Fruit fly (Drosophila melanogaster) whole organism, embryonic: ENCODE data around the gene loqs.
A peak's percentile ranks its signal among the peaks of the same experiment; 100 is the strongest.

Source experiments
- CG10274 ChIP-seq: fragments of 200-800 bp; sonication (Bioruptor generic); optimal IDR thresholded peaks from 3 replicates; lab custom pipeline; 2017; ENCODE audit warnings: missing biosample characterization, mild to moderate bottlenecking, missing genetic modification characterization
- CG11723 ChIP-seq: fragments of 200-800 bp; sonication (Bioruptor generic); optimal IDR thresholded peaks from 2 replicates; lab custom pipeline; 2017; ENCODE audit warnings: missing biosample characterization, mild to moderate bottlenecking, missing genetic modification characterization
- CG14050 ChIP-seq: fragments of 200-800 bp; sonication (Bioruptor generic); IDR thresholded peaks from 3 replicates; pipeline ENCODE4 v1.3.6; 2022; ENCODE audit warnings: missing biosample characterization, missing genetic modification characterization
- CG14667 ChIP-seq: fragments of 200-800 bp; sonication (Bioruptor generic); IDR thresholded peaks from 2 replicates; pipeline ENCODE4 v1.3.6; 2022; ENCODE audit warnings: missing biosample characterization, missing genetic modification characterization
- CG14965 ChIP-seq: fragments of 200-800 bp; sonication (Bioruptor generic); optimal IDR thresholded peaks from 2 replicates; lab custom pipeline; 2016; ENCODE audit warnings: missing biosample characterization, missing genetic modification characterization, borderline replicate concordance
- CG15601 ChIP-seq: fragments of 200-800 bp; sonication (Bioruptor generic); optimal IDR thresholded peaks from 3 replicates; lab custom pipeline; 2019; ENCODE audit warnings: missing biosample characterization, mild to moderate bottlenecking, missing genetic modification characterization, moderate library complexity
- CG17912 ChIP-seq: fragments of 200-800 bp; sonication (Bioruptor generic); optimal IDR thresholded peaks from 2 replicates; lab custom pipeline; 2018; ENCODE audit warnings: missing biosample characterization, mild to moderate bottlenecking, missing genetic modification characterization
- CG18011 ChIP-seq: fragments of 200-800 bp; sonication (Bioruptor generic); optimal IDR thresholded peaks from 2 replicates; lab custom pipeline; 2017; ENCODE audit warnings: missing biosample characterization, missing genetic modification characterization, mild to moderate bottlenecking, moderate library complexity, missing genotype
- CG2120 ChIP-seq: fragments of 200-800 bp; sonication (Bioruptor generic); optimal IDR thresholded peaks from 3 replicates; lab custom pipeline; 2016; ENCODE audit warnings: missing biosample characterization, missing genetic modification characterization
- CG2875 ChIP-seq: fragments of 200-800 bp; sonication (Bioruptor generic); optimal IDR thresholded peaks from 2 replicates; lab custom pipeline; 2017; ENCODE audit warnings: missing biosample characterization, mild to moderate bottlenecking, missing genetic modification characterization, missing genetic modification reagents
- CG31388 ChIP-seq: fragments of 200-800 bp; sonication (Bioruptor generic); optimal IDR thresholded peaks from 2 replicates; lab custom pipeline; 2016; ENCODE audit warnings: missing biosample characterization, missing genetic modification characterization
- CG7839 ChIP-seq: fragments of 200-800 bp; sonication (Bioruptor generic); optimal IDR thresholded peaks from 3 replicates; lab custom pipeline; 2018; ENCODE audit warnings: missing biosample characterization, mild to moderate bottlenecking, missing genetic modification characterization, moderate library complexity
- CG7928 ChIP-seq: fragments of 200-800 bp; sonication (Bioruptor generic); optimal IDR thresholded peaks from 2 replicates; lab custom pipeline; 2017; ENCODE audit warnings: missing biosample characterization, mild to moderate bottlenecking, missing genetic modification characterization
- Dip2 ChIP-seq: fragments of 200-800 bp; sonication (Bioruptor generic); IDR thresholded peaks from 2 replicates; pipeline ENCODE4 v1.3.6; 2022; ENCODE audit warnings: missing biosample characterization, missing genetic modification characterization
- Dp ChIP-seq: fragments of 200-800 bp; sonication (Bioruptor generic); optimal IDR thresholded peaks from 2 replicates; lab custom pipeline; 2018; ENCODE audit warnings: missing biosample characterization, mild to moderate bottlenecking, missing genetic modification characterization, moderate library complexity
- Drgx ChIP-seq: fragments of 200-800 bp; sonication (Bioruptor generic); IDR thresholded peaks from 2 replicates; pipeline ENCODE4 v1.3.6; 2022; ENCODE audit warnings: missing biosample characterization, missing genetic modification characterization
- GATAe ChIP-seq: fragments of 200-800 bp; sonication (Bioruptor generic); conservative IDR thresholded peaks from 2 replicates; pipeline ENCODE4 v1.3.6; 2022; ENCODE audit warnings: missing biosample characterization, missing genetic modification characterization
- Lpt ChIP-seq: fragments of >200 bp; optimal IDR thresholded peaks from 2 replicates; lab custom pipeline; 2018; ENCODE audit warnings: missing biosample characterization, missing genetic modification characterization
- Meics ChIP-seq: fragments of 200-800 bp; sonication (Bioruptor generic); optimal IDR thresholded peaks from 2 replicates; lab custom pipeline; 2017; ENCODE audit warnings: missing biosample characterization, mild to moderate bottlenecking, missing genetic modification characterization
- Ravus ChIP-seq: fragments of 200-800 bp; sonication (Bioruptor generic); IDR thresholded peaks from 2 replicates; pipeline ENCODE4 v1.3.6; 2022; ENCODE audit warnings: missing biosample characterization, missing genetic modification characterization
- Sox102F ChIP-seq: fragments of 200-800 bp; sonication (Bioruptor generic); optimal IDR thresholded peaks from 2 replicates; lab custom pipeline; 2018; ENCODE audit warnings: missing biosample characterization, mild to moderate bottlenecking, missing genetic modification characterization, moderate library complexity
- Spps ChIP-seq: fragments of 200-800 bp; sonication (Bioruptor generic); optimal IDR thresholded peaks from 2 replicates; lab custom pipeline; 2018; ENCODE audit warnings: missing biosample characterization, mild to moderate bottlenecking, missing genetic modification characterization
- Sry-δ ChIP-seq: fragments of 200-800 bp; sonication (Bioruptor generic); optimal IDR thresholded peaks from 2 replicates; lab custom pipeline; 2016; ENCODE audit warnings: missing biosample characterization, missing genetic modification characterization
- Ssrp ChIP-seq: fragments of 200-800 bp; sonication (Bioruptor generic); optimal IDR thresholded peaks from 2 replicates; lab custom pipeline; 2018; ENCODE audit warnings: missing biosample characterization, mild to moderate bottlenecking, missing genetic modification characterization, moderate library complexity
- aop ChIP-seq: fragments of 200-800 bp; sonication (Bioruptor generic); IDR thresholded peaks from 2 replicates; pipeline ENCODE4 v1.3.6; 2022; ENCODE audit warnings: missing biosample characterization, missing genetic modification characterization
- caup ChIP-seq: fragments of 200-800 bp; sonication (Bioruptor generic); optimal IDR thresholded peaks from 3 replicates; lab custom pipeline; 2017; ENCODE audit warnings: missing biosample characterization, mild to moderate bottlenecking, missing genetic modification characterization, moderate library complexity; ENCODE audit not compliant: severe bottlenecking
- cwo ChIP-seq: fragments of 200-800 bp; sonication (Bioruptor generic); optimal IDR thresholded peaks from 3 replicates; lab custom pipeline; 2017; ENCODE audit warnings: missing biosample characterization, missing genetic modification characterization, mild to moderate bottlenecking, moderate library complexity, missing genetic modification reagents
- jumu ChIP-seq: fragments of 200-800 bp; sonication (Bioruptor generic); optimal IDR thresholded peaks from 3 replicates; lab custom pipeline; 2016; ENCODE audit warnings: missing biosample characterization, missing genetic modification characterization
- mirr ChIP-seq: fragments of 200-800 bp; sonication (Bioruptor generic); optimal IDR thresholded peaks from 3 replicates; lab custom pipeline; 2018; ENCODE audit warnings: missing biosample characterization, mild to moderate bottlenecking, missing genetic modification characterization
- oc ChIP-seq: fragments of 200-800 bp; sonication (Bioruptor generic); optimal IDR thresholded peaks from 2 replicates; lab custom pipeline; 2018; ENCODE audit warnings: missing biosample characterization, mild to moderate bottlenecking, missing genetic modification characterization, moderate library complexity
- pho ChIP-seq: fragments of 200-800 bp; sonication (Bioruptor generic); optimal IDR thresholded peaks from 2 replicates; lab custom pipeline; 2016; ENCODE audit warnings: missing biosample characterization, missing genetic modification characterization
- pzg ChIP-seq: fragments of 200-800 bp; sonication (Bioruptor generic); optimal IDR thresholded peaks from 3 replicates; lab custom pipeline; 2018; ENCODE audit warnings: missing biosample characterization, mild to moderate bottlenecking, missing genetic modification characterization, moderate library complexity
- sug ChIP-seq: fragments of 200-800 bp; optimal IDR thresholded peaks from 2 replicates; lab custom pipeline; 2019; ENCODE audit warnings: missing biosample characterization, mild to moderate bottlenecking, missing genetic modification characterization, moderate library complexity
- tin ChIP-seq: fragments of 200-800 bp; sonication (Bioruptor generic); optimal IDR thresholded peaks from 3 replicates; lab custom pipeline; 2016; ENCODE audit warnings: missing biosample characterization, missing genetic modification characterization
- toy ChIP-seq: fragments of 200-800 bp; sonication (Bioruptor generic); IDR thresholded peaks from 2 replicates; pipeline ENCODE4 v1.3.6; 2022; ENCODE audit warnings: missing biosample characterization, missing genetic modification characterization
- yki ChIP-seq: fragments of >200 bp; optimal IDR thresholded peaks from 3 replicates; lab custom pipeline; 2018

Gene loqs

DNA sequence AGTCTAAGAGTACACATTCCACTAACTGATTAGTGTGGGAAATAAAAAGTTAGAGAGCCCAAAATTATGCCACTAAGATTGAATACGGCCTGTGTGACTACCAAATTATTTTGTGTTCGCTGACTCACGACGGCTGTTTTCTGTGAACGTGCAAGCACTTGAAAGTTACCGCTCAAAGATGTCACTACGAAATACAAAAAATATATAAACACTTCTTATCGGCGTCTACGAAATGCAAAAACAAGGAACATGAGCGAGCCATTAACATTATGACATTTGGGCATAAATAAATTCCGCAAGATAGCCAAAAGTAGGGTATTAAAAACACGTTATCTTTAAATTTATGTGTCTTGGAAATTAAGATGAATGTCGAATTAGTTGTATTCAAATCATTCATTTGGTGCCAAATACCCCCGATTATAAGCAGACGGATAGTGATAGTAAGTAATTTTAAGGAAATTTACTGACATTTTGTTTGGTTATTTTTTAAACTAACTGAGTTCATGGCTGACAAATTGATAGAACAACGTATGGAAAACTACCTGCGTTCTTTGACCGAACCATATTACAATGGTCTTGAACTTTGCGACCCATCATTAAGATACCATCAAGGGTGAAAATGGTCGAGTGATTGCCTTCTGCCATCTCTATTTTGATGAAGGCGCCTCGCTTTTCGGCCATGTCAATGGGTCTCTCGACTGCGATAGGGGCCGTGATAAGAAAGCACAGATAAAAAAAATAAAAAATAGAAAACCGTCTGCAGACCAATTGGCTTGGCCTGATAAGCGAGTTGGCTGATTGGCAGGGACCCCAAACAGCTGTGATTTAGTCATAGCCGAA, 52.6 kb downstream of the loqs start, which contains the start of gene Tehao (continued):
- TF ChIP-seq Drgx (GFP tag; lab: Robert Waterston, UW) (no peak), mirr (GFP tag; lab: Kevin White, UChicago) (no peak), Ssrp (tag; lab: Kevin White, UChicago) (no peak), CG14667 (no peak), aop (no peak), Dip2 (no peak), Dp (GFP tag; lab: Kevin White, UChicago) (no peak), CG14050 (GFP tag; lab: Robert Waterston, UW) (no peak), Sox102F (GFP tag; lab: Kevin White, UChicago) (no peak), CG2120 (GFP tag; lab: Kevin White, UChicago) (peak; percentile 20), Spps (tag; lab: Kevin White, UChicago) (no peak), oc (tag; lab: Kevin White, UChicago) (no peak), Ravus (GFP tag; lab: Robert Waterston, UW) (no peak), pzg (no peak), Lpt (GFP tag; lab: Kevin White, UChicago) (no peak), CG18011 (GFP tag; lab: Kevin White, UChicago) (no peak), cwo (GFP tag; lab: Kevin White, UChicago) (peak; percentile 78), CG31388 (no peak), CG7839 (tag; lab: Kevin White, UChicago) (no peak), GATAe (GFP tag; lab: Robert Waterston, UW) (peak; percentile 46), pho (no peak), toy (GFP tag; lab: Robert Waterston, UW) (no peak), CG14965 (GFP tag; lab: Kevin White, UChicago) (no peak), CG11723 (GFP tag; lab: Kevin White, UChicago) (no peak), jumu (GFP tag; lab: Kevin White, UChicago) (no peak), CG7928 (no peak), CG10274 (no peak), CG17912 (GFP tag; lab: Kevin White, UChicago) (no peak), Meics (GFP tag; lab: Kevin White, UChicago) (no peak), CG2875 (GFP tag; lab: Kevin White, UChicago) (no peak), sug (tag; lab: Kevin White, UChicago) (peak; percentile 81), yki (lab: Kevin White, UChicago) (no peak), Sry-δ (GFP tag; lab: Kevin White, UChicago) (no peak), caup (no peak), tin (GFP tag; lab: Kevin White, UChicago) (no peak), CG15601 (no peak)
